Worm (Caenorhabditis elegans) whole organism, young adult: Measurements from ENCODE around the gene taf-10.

Experiments used
- B0019.2 ChIP-seq: fragments of 200-800 bp; sonication (Bioruptor generic); conservative IDR thresholded peaks from 2 replicates; pipeline ENCODE4 v1.3.6; 2022; ENCODE audit warnings: missing genetic modification reagents, missing genetic modification characterization, missing compliant biosample characterization
- B0035.1 ChIP-seq: sonication (generic microtip); optimal IDR thresholded peaks from 2 replicates; lab custom pipeline; 2016; ENCODE audit warnings: missing genetic modification characterization, mild to moderate bottlenecking, missing compliant biosample characterization, missing genotype, missing genetic modification reagents
- C17E4.6 ChIP-seq: fragments of 200-800 bp; sonication (Bioruptor generic); IDR thresholded peaks from 2 replicates; pipeline ENCODE4 v1.3.6; 2022; ENCODE audit warnings: missing genetic modification reagents, missing genetic modification characterization, missing compliant biosample characterization
- D2030.7 ChIP-seq: fragments of 200-800 bp; sonication (Bioruptor generic); IDR thresholded peaks from 2 replicates; pipeline ENCODE4 v1.3.6; 2022; ENCODE audit warnings: missing genetic modification reagents, missing genetic modification characterization, missing compliant biosample characterization
- K11D2.4 ChIP-seq: fragments of 200-800 bp; sonication (Bioruptor generic); IDR thresholded peaks from 2 replicates; pipeline ENCODE4 v1.3.6; 2022; ENCODE audit warnings: missing genetic modification reagents, missing genetic modification characterization, missing compliant biosample characterization
- T07F8.4 ChIP-seq: sonication (generic microtip); optimal IDR thresholded peaks from 2 replicates; lab custom pipeline; 2016; ENCODE audit warnings: mild to moderate bottlenecking, missing genetic modification characterization, moderate library complexity, missing compliant biosample characterization
- Y53G8AR.9 ChIP-seq: fragments of 200-800 bp; sonication (Bioruptor generic); conservative IDR thresholded peaks from 2 replicates; pipeline ENCODE4 v1.3.6; 2022; ENCODE audit warnings: missing genetic modification reagents, missing genetic modification characterization, missing compliant biosample characterization
- Y56A3A.18 ChIP-seq: fragments of 200-800 bp; sonication (Bioruptor generic); IDR thresholded peaks from 2 replicates; pipeline ENCODE4 v1.3.6; 2022; ENCODE audit warnings: missing genetic modification reagents, missing genetic modification characterization, missing compliant biosample characterization
- Y79H2A.3 ChIP-seq: fragments of 200-800 bp; sonication (Bioruptor generic); conservative IDR thresholded peaks from 2 replicates; pipeline ENCODE4 v1.3.6; 2022; ENCODE audit warnings: missing genetic modification reagents, missing genetic modification characterization, missing compliant biosample characterization
- Y95B8A.8 ChIP-seq: fragments of 200-800 bp; sonication (Bioruptor generic); IDR thresholded peaks from 2 replicates; pipeline ENCODE4 v1.3.6; 2022; ENCODE audit warnings: missing genetic modification reagents, missing genetic modification characterization, missing compliant biosample characterization
- ZK185.1 ChIP-seq: sonication (generic microtip); optimal IDR thresholded peaks from 2 replicates; lab custom pipeline; 2016; ENCODE audit warnings: mild to moderate bottlenecking, missing genetic modification characterization, missing compliant biosample characterization; ENCODE audit not compliant: poor library complexity, severe bottlenecking
- akir-1 ChIP-seq: fragments of 200-800 bp; sonication (Bioruptor generic); optimal IDR thresholded peaks from 2 replicates; lab custom pipeline; 2018; ENCODE audit warnings: mild to moderate bottlenecking, missing genetic modification characterization, moderate library complexity, missing compliant biosample characterization
- ama-1 ChIP-seq, 3 experiments: fragments of 150-350 bp in 1 of 3; sonication (generic microtip) in 2 of 3; optimal IDR thresholded peaks; 2 replicates each; lab custom pipeline; 2014 to 2018; ENCODE audit warnings: missing biosample characterization in 2 of 3, missing genetic modification characterization in 2 of 3, missing genetic modification reagents in 2 of 3
- aptf-3 ChIP-seq: fragments of 200-800 bp; sonication (Bioruptor generic); IDR thresholded peaks from 2 replicates; pipeline ENCODE4 v1.3.6; 2022; ENCODE audit warnings: missing genetic modification characterization, missing compliant biosample characterization
- attf-6 ChIP-seq: fragments of 200-800 bp; sonication (Bioruptor generic); IDR thresholded peaks from 2 replicates; pipeline ENCODE4 v1.3.6; 2022; ENCODE audit warnings: missing genetic modification reagents, missing genetic modification characterization, missing compliant biosample characterization
- cebp-2 ChIP-seq: fragments of 200-800 bp; sonication (Bioruptor generic); IDR thresholded peaks from 2 replicates; pipeline ENCODE4 v1.3.6; 2022; ENCODE audit warnings: missing genetic modification characterization, missing compliant biosample characterization
- ceh-100 ChIP-seq: fragments of 200-800 bp; sonication (Bioruptor generic); IDR thresholded peaks from 2 replicates; pipeline ENCODE4 v1.3.6; 2022; ENCODE audit warnings: missing genetic modification reagents, missing genetic modification characterization, missing compliant biosample characterization
- ceh-58 ChIP-seq: fragments of 200-800 bp; sonication (Bioruptor generic); IDR thresholded peaks from 2 replicates; pipeline ENCODE4 v1.3.6; 2022; ENCODE audit warnings: missing genetic modification characterization, missing compliant biosample characterization
- die-1 ChIP-seq: sonication (generic microtip); optimal IDR thresholded peaks from 2 replicates; lab custom pipeline; 2016; ENCODE audit warnings: missing genotype, mild to moderate bottlenecking, missing genetic modification characterization, missing compliant biosample characterization
- dox-1 ChIP-seq: fragments of 200-800 bp; sonication (Bioruptor generic); IDR thresholded peaks from 2 replicates; pipeline ENCODE4 v1.3.6; 2022; ENCODE audit warnings: missing genetic modification reagents, missing genetic modification characterization, missing compliant biosample characterization
- dpff-1 ChIP-seq: sonication (generic microtip); optimal IDR thresholded peaks from 2 replicates; lab custom pipeline; 2017; ENCODE audit warnings: mild to moderate bottlenecking, missing genetic modification characterization, missing compliant biosample characterization
- egl-44 ChIP-seq: fragments of 200-800 bp; sonication (Bioruptor generic); IDR thresholded peaks from 2 replicates; pipeline ENCODE4 v1.3.6; 2022; ENCODE audit warnings: missing genetic modification reagents, missing genetic modification characterization, missing compliant biosample characterization
- egrh-3 ChIP-seq: fragments of 200-800 bp; sonication (Bioruptor generic); IDR thresholded peaks from 2 replicates; pipeline ENCODE4 v1.3.6; 2022; ENCODE audit warnings: missing genetic modification reagents, missing genetic modification characterization, missing compliant biosample characterization
- fkh-3 ChIP-seq: sonication (generic microtip); optimal IDR thresholded peaks from 2 replicates; lab custom pipeline; 2016; ENCODE audit warnings: mild to moderate bottlenecking, missing genetic modification characterization, missing compliant biosample characterization
- gei-17 ChIP-seq: fragments of 200-800 bp; sonication (Bioruptor generic); optimal IDR thresholded peaks from 2 replicates; lab custom pipeline; 2018; ENCODE audit warnings: mild to moderate bottlenecking, missing genetic modification characterization, missing compliant biosample characterization
- hmg-1.2 ChIP-seq: fragments of 200-800 bp; sonication (Bioruptor generic); IDR thresholded peaks from 2 replicates; pipeline ENCODE4 v1.3.6; 2022; ENCODE audit warnings: missing genetic modification reagents, missing genetic modification characterization, missing compliant biosample characterization
- lag-1 ChIP-seq: fragments of 200-800 bp; sonication (Bioruptor generic); IDR thresholded peaks from 2 replicates; pipeline ENCODE4 v1.3.6; 2022; ENCODE audit warnings: missing genetic modification reagents, missing genetic modification characterization, missing compliant biosample characterization
- let-526 ChIP-seq: fragments of 200-800 bp; sonication (Bioruptor generic); IDR thresholded peaks from 2 replicates; pipeline ENCODE4 v1.3.6; 2022; ENCODE audit warnings: missing genetic modification reagents, missing genetic modification characterization, missing compliant biosample characterization
- let-607 ChIP-seq, 2 experiments: fragments of 200-800 bp in 1 of 2; sonication (Bioruptor generic) in 1 of 2; sonication (generic microtip) in 1 of 2; optimal IDR thresholded peaks; 2 replicates each; lab custom pipeline; 2016 to 2018; ENCODE audit warnings: mild to moderate bottlenecking in 2 of 2, missing compliant biosample characterization in 2 of 2, missing genetic modification characterization in 2 of 2, moderate library complexity in 2 of 2, missing genotype in 1 of 2
- madf-3 ChIP-seq: fragments of 200-800 bp; sonication (Bioruptor generic); IDR thresholded peaks from 2 replicates; pipeline ENCODE4 v1.3.6; 2022; ENCODE audit warnings: missing genetic modification reagents, missing genetic modification characterization, missing compliant biosample characterization
- mcd-1 ChIP-seq: fragments of 200-800 bp; sonication (Bioruptor generic); IDR thresholded peaks from 2 replicates; pipeline ENCODE4 v1.3.6; 2022; ENCODE audit warnings: missing genetic modification reagents, missing genetic modification characterization, missing compliant biosample characterization
- mxl-1 ChIP-seq: sonication (generic microtip); optimal IDR thresholded peaks from 2 replicates; lab custom pipeline; 2016; ENCODE audit warnings: missing genetic modification characterization, missing compliant biosample characterization
- nfyb-1 ChIP-seq: fragments of 200-800 bp; sonication (Bioruptor generic); IDR thresholded peaks from 2 replicates; pipeline ENCODE4 v1.3.6; 2022; ENCODE audit warnings: missing genetic modification reagents, missing genetic modification characterization, missing compliant biosample characterization
- nhr-90 ChIP-seq: sonication (generic microtip); optimal IDR thresholded peaks from 2 replicates; lab custom pipeline; 2016; ENCODE audit warnings: missing genotype, mild to moderate bottlenecking, missing genetic modification characterization, missing compliant biosample characterization
- pbrm-1 ChIP-seq: fragments of 200-800 bp; sonication (Bioruptor generic); IDR thresholded peaks from 2 replicates; pipeline ENCODE4 v1.3.6; 2022; ENCODE audit warnings: missing genetic modification reagents, missing genetic modification characterization, missing compliant biosample characterization
- rpc-1 ChIP-seq, 2 experiments: fragments of 150-350 bp in 1 of 2; sonication (generic microtip) in 1 of 2; optimal IDR thresholded peaks; 2 replicates each; lab custom pipeline; 2014 to 2018; ENCODE audit warnings: missing biosample characterization in 1 of 2, missing genetic modification characterization in 1 of 2, missing genetic modification reagents in 1 of 2, missing genotype in 1 of 2
- sdz-38 ChIP-seq: sonication (generic microtip); optimal IDR thresholded peaks from 2 replicates; lab custom pipeline; 2016; ENCODE audit warnings: missing genotype, missing genetic modification characterization, missing compliant biosample characterization
- sea-2 ChIP-seq: fragments of 200-800 bp; sonication (Bioruptor generic); IDR thresholded peaks from 2 replicates; pipeline ENCODE4 v1.3.6; 2022; ENCODE audit warnings: missing genetic modification characterization, missing compliant biosample characterization
- sptf-2 ChIP-seq: fragments of 200-800 bp; sonication (Bioruptor generic); optimal IDR thresholded peaks from 2 replicates; lab custom pipeline; 2018; ENCODE audit warnings: mild to moderate bottlenecking, missing genetic modification characterization, missing compliant biosample characterization
- tbp1 ChIP-seq: fragments of 200-800 bp; sonication (Bioruptor generic); optimal IDR thresholded peaks from 2 replicates; lab custom pipeline; 2018; ENCODE audit warnings: mild to moderate bottlenecking, missing genetic modification characterization, missing compliant biosample characterization
- tlf-1 ChIP-seq: fragments of 200-800 bp; sonication (Bioruptor generic); optimal IDR thresholded peaks from 2 replicates; lab custom pipeline; 2018; ENCODE audit warnings: mild to moderate bottlenecking, missing genetic modification characterization, missing compliant biosample characterization
- unc-62 ChIP-seq: fragments of 150-350 bp; optimal IDR thresholded peaks from 2 replicates; lab custom pipeline; 2014; ENCODE audit warnings: missing biosample characterization, missing genetic modification reagents, missing genetic modification characterization
- zfh-2 ChIP-seq: fragments of 200-800 bp; sonication (Bioruptor generic); conservative IDR thresholded peaks from 2 replicates; pipeline ENCODE4 v1.3.6; 2022; ENCODE audit warnings: missing genetic modification reagents, missing genetic modification characterization, missing compliant biosample characterization
- zim-3 ChIP-seq: sonication (generic microtip); optimal IDR thresholded peaks from 2 replicates; lab custom pipeline; 2017; ENCODE audit warnings: mild to moderate bottlenecking, missing genetic modification characterization, moderate library complexity, missing compliant biosample characterization
- ztf-3 ChIP-seq: fragments of 200-800 bp; sonication (Bioruptor generic); optimal IDR thresholded peaks from 2 replicates; lab custom pipeline; 2018; ENCODE audit warnings: mild to moderate bottlenecking, missing genetic modification characterization, missing compliant biosample characterization
- ztf-6 ChIP-seq: fragments of 200-800 bp; sonication (Bioruptor generic); IDR thresholded peaks from 2 replicates; pipeline ENCODE4 v1.3.6; 2022; ENCODE audit warnings: missing genetic modification reagents, missing genetic modification characterization, missing compliant biosample characterization

Gene taf-10

DNA sequence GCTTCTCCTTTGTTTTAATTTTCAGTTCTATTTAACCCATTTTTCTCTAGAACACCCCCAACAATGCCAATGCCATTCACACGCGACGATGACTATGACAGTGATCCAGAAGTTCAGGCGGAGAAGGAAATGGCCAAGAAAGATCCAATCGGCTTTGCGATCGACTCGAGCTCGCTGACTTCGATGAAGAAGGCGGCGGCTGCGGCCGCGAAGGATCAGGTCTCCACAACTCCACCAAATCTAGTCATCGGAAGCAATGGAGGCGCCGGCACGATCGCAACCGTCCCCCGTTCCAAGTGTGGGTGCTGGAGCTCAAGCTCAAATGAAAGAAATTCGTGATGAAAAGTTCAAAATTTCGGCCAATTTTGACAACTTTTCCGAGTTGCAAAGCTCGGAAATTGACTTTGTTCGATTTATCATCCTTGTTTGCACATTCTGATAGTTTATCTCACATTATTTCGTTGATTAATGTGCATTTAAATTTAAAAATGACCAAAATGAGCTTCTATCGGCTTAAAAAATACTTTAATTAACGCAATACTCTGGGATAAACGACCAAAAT is 1.1 kb downstream of the taf-10 start, which contains the start of gene K03B4.2 (continued):
- TF ChIP-seq akir-1 (GFP tag; lab: Kevin White, UChicago) = no peak
- TF ChIP-seq nhr-90 (tag; lab: Kevin White, UChicago) = no peak
- no peak for TF ChIP-seq ztf-3 (GFP tag; lab: Kevin White, UChicago)
- no peak for TF ChIP-seq T07F8.4 (tag; lab: Kevin White, UChicago)
- TF ChIP-seq attf-6 (GFP tag; lab: Robert Waterston, UW) = no peak
- TF ChIP-seq dpff-1 (tag; lab: Kevin White, UChicago) = no peak
- no peak for TF ChIP-seq aptf-3
- peak; percentile 11 for TF ChIP-seq zim-3 (tag; lab: Kevin White, UChicago)
- no peak for TF ChIP-seq B0019.2
- no peak for TF ChIP-seq lag-1 (GFP tag; lab: Robert Waterston, UW)
- TF ChIP-seq egrh-3 (GFP tag; lab: Robert Waterston, UW) = 0 out of 2 replicates have a peak, but pooled peaks have one; percentile 26
- TF ChIP-seq sptf-2 = no peak
- TF ChIP-seq gei-17 (GFP tag; lab: Kevin White, UChicago) = no peak
- TF ChIP-seq C17E4.6 (GFP tag; lab: Robert Waterston, UW) = no peak
- TF ChIP-seq ZK185.1 (tag; lab: Kevin White, UChicago) = no peak
- 0 out of 2 replicates have a peak, but pooled peaks have one; percentile 32 for TF ChIP-seq nfyb-1
- no peak for TF ChIP-seq D2030.7
- 0 out of 2 replicates have a peak, but pooled peaks have one; percentile 45 for TF ChIP-seq cebp-2
- TF ChIP-seq Y79H2A.3 = peak; percentile 67; the same call in 1 of the 2 replicates
- TF ChIP-seq ama-1 (optimal IDR thresholded peaks at IDR 0.05; lab: Kevin White, UChicago) = peak; percentile 59
- no peak for TF ChIP-seq ama-1 (GFP tag; optimal IDR thresholded peaks at IDR 0.05; lab: Kevin White, UChicago)
- TF ChIP-seq Y53G8AR.9 (GFP tag; lab: Robert Waterston, UW) = peak; percentile 69; the same call in 1 of the 2 replicates
- no peak for TF ChIP-seq egl-44 (GFP tag; lab: Robert Waterston, UW)
- no peak for TF ChIP-seq K11D2.4 (GFP tag; lab: Robert Waterston, UW)
- no peak for TF ChIP-seq sdz-38
- no peak for TF ChIP-seq unc-62 (GFP tag; lab: Kevin White, UChicago)
- TF ChIP-seq dox-1 = no peak
- peak; percentile 43; the same call in 1 of the 2 replicates for TF ChIP-seq mcd-1 (GFP tag; lab: Robert Waterston, UW)
- TF ChIP-seq die-1 (tag; lab: Kevin White, UChicago) = no peak
- TF ChIP-seq zfh-2 (GFP tag; lab: Robert Waterston, UW) = peak; percentile 64
- no peak for TF ChIP-seq rpc-1 (optimal IDR thresholded peaks at IDR 0.05; lab: Kevin White, UChicago)
- no peak for TF ChIP-seq rpc-1 (tag; optimal IDR thresholded peaks at IDR 0.05; lab: Kevin White, UChicago)
- TF ChIP-seq let-607 (tag; optimal IDR thresholded peaks at IDR 0.05; lab: Kevin White, UChicago) = no peak
- 0 out of 2 replicates have a peak, but pooled peaks have one; percentile 14 for TF ChIP-seq pbrm-1
- no peak for TF ChIP-seq tbp1
- 0 out of 2 replicates have a peak, but pooled peaks have one; percentile 7 for TF ChIP-seq Y56A3A.18 (GFP tag; lab: Robert Waterston, UW)
- no peak for TF ChIP-seq sea-2 (GFP tag; lab: Robert Waterston, UW)

DNA sequence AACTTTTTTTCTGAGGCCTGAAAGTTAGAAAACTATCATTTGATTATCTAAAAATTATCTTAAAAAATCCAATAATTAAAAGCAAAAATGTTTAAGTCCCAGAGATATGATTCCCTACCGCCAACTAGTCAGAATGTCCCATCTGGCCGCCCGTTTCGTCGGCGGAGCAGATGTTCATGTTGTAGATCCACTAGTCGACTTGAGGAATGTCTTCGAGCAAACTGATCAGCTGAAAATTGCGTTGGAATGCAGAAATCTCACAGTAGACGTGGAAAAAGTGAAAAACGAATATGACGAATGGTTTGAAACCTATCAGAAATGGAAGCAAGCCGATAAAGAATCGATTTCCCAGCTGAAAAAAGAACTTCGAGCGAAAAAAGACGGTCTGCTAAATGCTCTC is 2.3 kb downstream of the taf-10 start, which contains the start of gene K03B4.1:
Gene K03B4.1 (plus strand): TSS at position 97 of the 400 bp plus-strand sequence.
- TF ChIP-seq B0035.1 (tag; lab: Kevin White, UChicago) (no peak), sdz-38 (no peak), ceh-58 (GFP tag; lab: Robert Waterston, UW) (peak; percentile 50; the same call in 1 of the 2 replicates), Y95B8A.8 (GFP tag; lab: Robert Waterston, UW) (no peak), mxl-1 (no peak), let-607 (tag; optimal IDR thresholded peaks at IDR 0.05; lab: Kevin White, UChicago) (no peak), sptf-2 (no peak), let-526 (no peak), attf-6 (GFP tag; lab: Robert Waterston, UW) (no peak), zfh-2 (GFP tag; lab: Robert Waterston, UW) (no peak), ztf-6 (GFP tag; lab: Robert Waterston, UW) (no peak), hmg-1.2 (GFP tag; lab: Robert Waterston, UW) (no peak), gei-17 (GFP tag; lab: Kevin White, UChicago) (no peak), egl-44 (GFP tag; lab: Robert Waterston, UW) (no peak), T07F8.4 (tag; lab: Kevin White, UChicago) (no peak), lag-1 (GFP tag; lab: Robert Waterston, UW) (no peak), tlf-1 (GFP tag; lab: Kevin White, UChicago) (no peak), fkh-3 (tag; lab: Kevin White, UChicago) (no peak), sea-2 (GFP tag; lab: Robert Waterston, UW) (no peak), ceh-100 (GFP tag; lab: Robert Waterston, UW) (no peak), cebp-2 (0 out of 2 replicates have a peak, but pooled peaks have one; percentile 9), madf-3 (GFP tag; lab: Robert Waterston, UW) (no peak), nfyb-1 (peak; percentile 56; the same call in 1 of the 2 replicates)
